Fruit fly (Drosophila melanogaster) whole organism, embryonic: Measurements from ENCODE around the gene CG33346.
A peak's percentile ranks its signal among the peaks of the same experiment; 100 is the strongest.

Experiments
- CG2712 ChIP-seq: fragments of 200-800 bp; optimal IDR thresholded peaks from 3 replicates; lab custom pipeline; 2019; ENCODE audit warnings: missing biosample characterization, mild to moderate bottlenecking, missing genetic modification characterization, moderate library complexity
- CG43689 ChIP-seq: fragments of 200-800 bp; sonication (Bioruptor generic); IDR thresholded peaks from 2 replicates; pipeline ENCODE4 v1.3.6; 2022; ENCODE audit warnings: missing biosample characterization, missing genetic modification characterization
- CG7987 ChIP-seq: fragments of 200-800 bp; sonication (Bioruptor generic); optimal IDR thresholded peaks from 2 replicates; lab custom pipeline; 2018; ENCODE audit warnings: missing biosample characterization, mild to moderate bottlenecking, missing genetic modification characterization, moderate library complexity
- NK7.1 ChIP-seq: fragments of 200-800 bp; sonication (Bioruptor generic); optimal IDR thresholded peaks from 3 replicates; lab custom pipeline; 2016; ENCODE audit warnings: missing biosample characterization, missing genetic modification characterization
- Ptx1 ChIP-seq: fragments of 200-800 bp; sonication (Bioruptor generic); IDR thresholded peaks from 2 replicates; pipeline ENCODE4 v1.3.6; 2022; ENCODE audit warnings: missing biosample characterization, missing genetic modification characterization

DNA sequence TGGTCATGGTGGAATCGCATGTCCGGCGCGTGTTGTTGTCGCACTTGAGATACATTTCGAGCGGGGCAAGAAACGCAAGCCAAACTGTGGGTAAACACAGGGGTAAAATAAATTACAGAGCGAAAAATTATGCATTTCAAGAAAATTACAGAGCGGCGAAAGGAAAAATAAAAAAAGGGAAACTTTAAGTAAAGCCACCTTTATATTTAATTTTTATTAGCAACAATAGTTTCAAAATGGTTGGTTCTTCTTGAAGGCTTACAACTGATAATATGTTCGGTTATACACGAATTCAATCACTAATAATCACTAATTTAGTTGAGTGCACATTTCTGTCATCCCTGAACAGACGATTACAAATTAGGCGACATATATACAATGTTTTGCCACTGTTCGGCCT, 45.5 kb upstream of the CG33346 start:
- TF ChIP-seq CG2712 (tag; lab: Kevin White, UChicago) = peak; percentile 35
- TF ChIP-seq Ptx1 = peak; percentile 46
- TF ChIP-seq NK7.1 (GFP tag; lab: Kevin White, UChicago) = no peak
- TF ChIP-seq CG7987 (GFP tag; lab: Kevin White, UChicago) = no peak
- TF ChIP-seq CG43689 = no peak
